Fruit fly (Drosophila melanogaster): ENCODE measurements around the gene CG9147.

The CG9147 gene

dm6 chr2L:6098479-6099269 lies 32.9 kb downstream of the CG9147 start, which contains the start of gene CG9175 (continued):
- no peak for TF ChIP-seq CG7357 (GFP tag; IDR thresholded peaks at IDR 0.05)
- no peak; the same call in 2 of the 3 replicates for TF ChIP-seq CG14050 (GFP tag; IDR thresholded peaks at IDR 0.05)
- TF ChIP-seq CG34224 (GFP tag; IDR thresholded peaks at IDR 0.05; ENCODE audit: partially characterized antibody), result peak; percentile 99
- TF ChIP-seq pum (GFP tag; optimal IDR thresholded peaks at IDR 0.05), result no peak
- TF ChIP-seq CG16813 (GFP tag; IDR thresholded peaks at IDR 0.05; ENCODE audit: partially characterized antibody), result peak; percentile 95
- peak; percentile 5 for TF ChIP-seq ftz-f1 (GFP tag; optimal IDR thresholded peaks at IDR 0.05)
- peak; percentile 39 for TF ChIP-seq caup (GFP tag; optimal IDR thresholded peaks at IDR 0.05; ENCODE audit: severe bottlenecking)
- TF ChIP-seq gsb-n (tag; optimal IDR thresholded peaks at IDR 0.05), result peak; percentile 6
- no peak for TF ChIP-seq schlank (tag; optimal IDR thresholded peaks at IDR 0.05)
- TF ChIP-seq Mad (GFP tag; optimal IDR thresholded peaks at IDR 0.05), result peak; percentile 30
- TF ChIP-seq bab2 (GFP tag; optimal IDR thresholded peaks at IDR 0.05), result peak; percentile 8
- TF ChIP-seq Ravus (GFP tag; IDR thresholded peaks at IDR 0.05), result no peak
- TF ChIP-seq CG30403 (GFP tag; optimal IDR thresholded peaks at IDR 0.05), result peak; percentile 44
- no peak for TF ChIP-seq gsb (GFP tag; IDR thresholded peaks at IDR 0.05)
- no peak for TF ChIP-seq maf-S (GFP tag; optimal IDR thresholded peaks at IDR 0.05)
- peak; percentile 15 for TF ChIP-seq bigmax (GFP tag; optimal IDR thresholded peaks at IDR 0.05)
- peak; percentile 34 for TF ChIP-seq exex (tag; optimal IDR thresholded peaks at IDR 0.05)
- TF ChIP-seq Side (GFP tag; optimal IDR thresholded peaks at IDR 0.05), result peak; percentile 31
- peak; percentile 95 for TF ChIP-seq zen2 (GFP tag; IDR thresholded peaks at IDR 0.05; ENCODE audit: partially characterized antibody)
- TF ChIP-seq Spps (tag; optimal IDR thresholded peaks at IDR 0.05), result peak; percentile 7
- no peak for TF ChIP-seq Neu2 (GFP tag; optimal IDR thresholded peaks at IDR 0.05; ENCODE audit: borderline replicate concordance)
- no peak for TF ChIP-seq CG1529 (GFP tag; optimal IDR thresholded peaks at IDR 0.05)
- TF ChIP-seq tup (GFP tag; optimal IDR thresholded peaks at IDR 0.05), result no peak
- no peak for TF ChIP-seq run (tag; optimal IDR thresholded peaks at IDR 0.05)
- TF ChIP-seq gcm2 (GFP tag; optimal IDR thresholded peaks at IDR 0.05), result no peak
- TF ChIP-seq NC2α (GFP tag; optimal IDR thresholded peaks at IDR 0.05), result no peak
- TF ChIP-seq unc-4 (GFP tag; IDR thresholded peaks at IDR 0.05; ENCODE audit: partially characterized antibody), result peak; percentile 99
- TF ChIP-seq ap (GFP tag; IDR thresholded peaks at IDR 0.05), result no peak
- TF ChIP-seq Fer1 (GFP tag; optimal IDR thresholded peaks at IDR 0.05), result peak; percentile 58
- peak; percentile 81 for TF ChIP-seq CG15514 (GFP tag; optimal IDR thresholded peaks at IDR 0.05)
- no peak for TF ChIP-seq Rx (GFP tag; IDR thresholded peaks at IDR 0.05)
- TF ChIP-seq Taf1 (GFP tag; IDR thresholded peaks at IDR 0.05), result no peak
- peak; percentile 28 for TF ChIP-seq gcm (GFP tag; optimal IDR thresholded peaks at IDR 0.05)
- TF ChIP-seq CG12744 (GFP tag; optimal IDR thresholded peaks at IDR 0.05), result no peak
- TF ChIP-seq CG17612 (GFP tag; IDR thresholded peaks at IDR 0.05), result no peak
- TF ChIP-seq CG9215 (GFP tag; IDR thresholded peaks at IDR 0.05), result no peak
- no peak for TF ChIP-seq D19A (tag; optimal IDR thresholded peaks at IDR 0.05)
- peak; percentile 99 for TF ChIP-seq CG13287 (GFP tag; IDR thresholded peaks at IDR 0.05; ENCODE audit: partially characterized antibody)
- no peak for TF ChIP-seq kni (GFP tag; optimal IDR thresholded peaks at IDR 0.05)
- TF ChIP-seq vfl (GFP tag; optimal IDR thresholded peaks at IDR 0.05), result peak; percentile 6
- peak; percentile 86 for TF ChIP-seq trem (tag; optimal IDR thresholded peaks at IDR 0.05)
- TF ChIP-seq CG6765 (GFP tag; optimal IDR thresholded peaks at IDR 0.05), result no peak
- TF ChIP-seq h (optimal IDR thresholded peaks at IDR 0.05), result no peak
- no peak for TF ChIP-seq Gsc (GFP tag; IDR thresholded peaks at IDR 0.05)
- TF ChIP-seq ssp (GFP tag; IDR thresholded peaks at IDR 0.05), result no peak
- no peak for TF ChIP-seq dati (GFP tag; IDR thresholded peaks at IDR 0.05)
- no peak for TF ChIP-seq CG9437 (GFP tag; optimal IDR thresholded peaks at IDR 0.05)
- peak; percentile 59 for TF ChIP-seq CG10267 (tag; optimal IDR thresholded peaks at IDR 0.05)
- TF ChIP-seq CG11696 (GFP tag; IDR thresholded peaks at IDR 0.05), result no peak
- peak; percentile 94 for TF ChIP-seq CG6791 (GFP tag; IDR thresholded peaks at IDR 0.05; ENCODE audit: partially characterized antibody)

Data from whole organism, embryonic.